Worm (Caenorhabditis elegans): ENCODE measurements around the gene nhr-95.
A peak's percentile ranks its signal among the peaks of the same experiment; 100 is the strongest.

nhr-95 gene

ce11 chrV:19082541-19082940, at the start of gene nhr-95:
Gene nhr-95, minus strand, starts transcription at chrV:19082641.
- TF ChIP-seq cog-1 (tag; optimal IDR thresholded peaks at IDR 0.05), result no peak
- no peak for TF ChIP-seq flt-1 (GFP tag; IDR thresholded peaks at IDR 0.05)
- TF ChIP-seq klf-2 (GFP tag; conservative IDR thresholded peaks at IDR 0.05), result no peak
- TF ChIP-seq ref-1 (GFP tag; conservative IDR thresholded peaks at IDR 0.05), result no peak
- no peak for TF ChIP-seq ztf-23 (GFP tag; IDR thresholded peaks at IDR 0.05)
- no peak for TF ChIP-seq ztf-29 (GFP tag; IDR thresholded peaks at IDR 0.05)
- no peak for TF ChIP-seq med-1 (GFP tag; optimal IDR thresholded peaks at IDR 0.05; ENCODE audit: insufficient read depth)
- no peak for TF ChIP-seq T22C8.4 (GFP tag; IDR thresholded peaks at IDR 0.05)
- no peak for TF ChIP-seq tab-1 (GFP tag; IDR thresholded peaks at IDR 0.05)

- TF ChIP-seq cog-1 (tag; optimal IDR thresholded peaks at IDR 0.05) (no peak), tab-1 (GFP tag; IDR thresholded peaks at IDR 0.05) (no peak), T22C8.4 (GFP tag; IDR thresholded peaks at IDR 0.05) (peak; percentile 70)
These were observed 49.5 kb upstream of the nhr-95 start for ce11 chrV:19131848-19132401.

- no peak for TF ChIP-seq ztf-29 (GFP tag; IDR thresholded peaks at IDR 0.05)
- peak; percentile 67; the same call in 1 of the 2 replicates for TF ChIP-seq T22C8.4 (GFP tag; IDR thresholded peaks at IDR 0.05)
These were observed 47.2 kb upstream of the nhr-95 start for ce11 chrV:19129497-19130212.

ce11 chrV:19127225-19127624, 44.8 kb upstream of the nhr-95 start, which contains the start of gene dyf-17:
Gene dyf-17, plus strand, starts transcription at chrV:19127525.
- no peak for TF ChIP-seq med-1 (GFP tag; optimal IDR thresholded peaks at IDR 0.05; ENCODE audit: insufficient read depth)
- TF ChIP-seq ref-1 (GFP tag; conservative IDR thresholded peaks at IDR 0.05), result no peak
- no peak for TF ChIP-seq klf-2 (GFP tag; conservative IDR thresholded peaks at IDR 0.05)
- no peak for TF ChIP-seq ztf-29 (GFP tag; IDR thresholded peaks at IDR 0.05)
- TF ChIP-seq flt-1 (GFP tag; IDR thresholded peaks at IDR 0.05), result no peak
- no peak for TF ChIP-seq ztf-23 (GFP tag; IDR thresholded peaks at IDR 0.05)
- no peak for TF ChIP-seq tab-1 (GFP tag; IDR thresholded peaks at IDR 0.05)
- TF ChIP-seq cog-1 (tag; optimal IDR thresholded peaks at IDR 0.05), result no peak
- no peak for TF ChIP-seq T22C8.4 (GFP tag; IDR thresholded peaks at IDR 0.05)

ce11 chrV:19125812-19126211, 43.4 kb upstream of the nhr-95 start:
- TF ChIP-seq tab-1 (GFP tag; IDR thresholded peaks at IDR 0.05) (peak; percentile 94), med-1 (GFP tag; optimal IDR thresholded peaks at IDR 0.05; ENCODE audit: insufficient read depth) (peak; percentile 42), T22C8.4 (GFP tag; IDR thresholded peaks at IDR 0.05) (peak; percentile 94), ref-1 (GFP tag; conservative IDR thresholded peaks at IDR 0.05) (peak; percentile 85), cog-1 (tag; optimal IDR thresholded peaks at IDR 0.05) (peak; percentile 49), klf-2 (GFP tag; conservative IDR thresholded peaks at IDR 0.05) (peak; percentile 90), ztf-29 (GFP tag; IDR thresholded peaks at IDR 0.05) (peak; percentile 91), flt-1 (GFP tag; IDR thresholded peaks at IDR 0.05) (peak; percentile 96), ztf-23 (GFP tag; IDR thresholded peaks at IDR 0.05) (peak; percentile 93)

- TF ChIP-seq ztf-23 (GFP tag; IDR thresholded peaks at IDR 0.05) (no peak), tab-1 (GFP tag; IDR thresholded peaks at IDR 0.05) (no peak), ztf-29 (GFP tag; IDR thresholded peaks at IDR 0.05) (no peak), T22C8.4 (GFP tag; IDR thresholded peaks at IDR 0.05) (no peak), flt-1 (GFP tag; IDR thresholded peaks at IDR 0.05) (no peak), med-1 (GFP tag; optimal IDR thresholded peaks at IDR 0.05; ENCODE audit: insufficient read depth) (no peak), cog-1 (tag; optimal IDR thresholded peaks at IDR 0.05) (no peak), klf-2 (GFP tag; conservative IDR thresholded peaks at IDR 0.05) (no peak), ref-1 (GFP tag; conservative IDR thresholded peaks at IDR 0.05) (no peak)
These were observed 42.8 kb upstream of the nhr-95 start for ce11 chrV:19125253-19125652.

ce11 chrV:19124586-19124985, 42.1 kb upstream of the nhr-95 start, which contains the start of gene bed-1:
Gene bed-1, minus strand, starts transcription at chrV:19124922.
- no peak for TF ChIP-seq ztf-23 (GFP tag; IDR thresholded peaks at IDR 0.05)
- TF ChIP-seq T22C8.4 (GFP tag; IDR thresholded peaks at IDR 0.05), result no peak
- no peak for TF ChIP-seq med-1 (GFP tag; optimal IDR thresholded peaks at IDR 0.05; ENCODE audit: insufficient read depth)
- no peak for TF ChIP-seq ref-1 (GFP tag; conservative IDR thresholded peaks at IDR 0.05)
- no peak for TF ChIP-seq cog-1 (tag; optimal IDR thresholded peaks at IDR 0.05)
- no peak for TF ChIP-seq flt-1 (GFP tag; IDR thresholded peaks at IDR 0.05)
- TF ChIP-seq klf-2 (GFP tag; conservative IDR thresholded peaks at IDR 0.05), result no peak
- TF ChIP-seq tab-1 (GFP tag; IDR thresholded peaks at IDR 0.05), result no peak
- no peak for TF ChIP-seq ztf-29 (GFP tag; IDR thresholded peaks at IDR 0.05)

ce11 chrV:19120743-19121642, 38.6 kb upstream of the nhr-95 start:
- no peak for TF ChIP-seq klf-2 (GFP tag; conservative IDR thresholded peaks at IDR 0.05)
- TF ChIP-seq tab-1 (GFP tag; IDR thresholded peaks at IDR 0.05), result no peak
- TF ChIP-seq ztf-23 (GFP tag; IDR thresholded peaks at IDR 0.05), result no peak
- TF ChIP-seq T22C8.4 (GFP tag; IDR thresholded peaks at IDR 0.05), result peak; percentile 84
- TF ChIP-seq cog-1 (tag; optimal IDR thresholded peaks at IDR 0.05), result no peak
- TF ChIP-seq flt-1 (GFP tag; IDR thresholded peaks at IDR 0.05), result 0 out of 2 replicates have a peak, but pooled peaks have one; percentile 12
- no peak for TF ChIP-seq med-1 (GFP tag; optimal IDR thresholded peaks at IDR 0.05; ENCODE audit: insufficient read depth)
- TF ChIP-seq ref-1 (GFP tag; conservative IDR thresholded peaks at IDR 0.05), result no peak
- no peak for TF ChIP-seq ztf-29 (GFP tag; IDR thresholded peaks at IDR 0.05)

ce11 chrV:19119260-19119659, 36.8 kb upstream of the nhr-95 start, which contains the start of gene Y39B6A.13:
Gene Y39B6A.13, minus strand, starts transcription at chrV:19119425.
- TF ChIP-seq cog-1 (tag; optimal IDR thresholded peaks at IDR 0.05), result no peak
- TF ChIP-seq tab-1 (GFP tag; IDR thresholded peaks at IDR 0.05), result no peak
- no peak for TF ChIP-seq ref-1 (GFP tag; conservative IDR thresholded peaks at IDR 0.05)
- no peak for TF ChIP-seq flt-1 (GFP tag; IDR thresholded peaks at IDR 0.05)
- no peak for TF ChIP-seq klf-2 (GFP tag; conservative IDR thresholded peaks at IDR 0.05)
- no peak for TF ChIP-seq ztf-23 (GFP tag; IDR thresholded peaks at IDR 0.05)
- TF ChIP-seq T22C8.4 (GFP tag; IDR thresholded peaks at IDR 0.05), result peak; percentile 43; the same call in 1 of the 2 replicates

Data from whole organism, midembryonic.